Fruit fly (Drosophila melanogaster) whole organism: ENCODE data around the gene CG12590.

Experiments
- Dll ChIP-seq: fragments of >200 bp; optimal IDR thresholded peaks from 2 replicates; lab custom pipeline; 2017
- usp ChIP-seq: fragments of >200 bp; optimal IDR thresholded peaks from 2 replicates; lab custom pipeline; 2017; ENCODE audit warnings: missing biosample characterization, missing genetic modification characterization, mixed read lengths

dm6 chr3R:5199581-5199980, 40.2 kb downstream of the CG12590 start:
- TF ChIP-seq usp (GFP tag; lab: Kevin White, UChicago) (no peak), Dll (lab: Kevin White, UChicago) (no peak)
